Fruit fly (Drosophila melanogaster) whole organism, adult: Measurements from ENCODE around the gene CG11696.

Experiments used
- CG5204 ChIP-seq: fragments of 200-800 bp; sonication (Bioruptor generic); optimal IDR thresholded peaks from 2 replicates; lab custom pipeline; 2016; ENCODE audit warnings: missing biosample characterization, missing genetic modification characterization
- CG7045 ChIP-seq: fragments of 200-800 bp; sonication (Bioruptor generic); optimal IDR thresholded peaks from 2 replicates; lab custom pipeline; 2017; ENCODE audit warnings: missing biosample characterization, mild to moderate bottlenecking, missing genetic modification characterization
- cic ChIP-seq: fragments of 200-800 bp; sonication (Bioruptor generic); optimal IDR thresholded peaks from 2 replicates; lab custom pipeline; 2017; ENCODE audit warnings: missing biosample characterization, mild to moderate bottlenecking, missing genetic modification characterization, moderate library complexity
- kay ChIP-seq: fragments of 200-800 bp; sonication (Bioruptor generic); peaks from one replicate; lab custom pipeline; 2016; ENCODE audit warnings: missing biosample characterization, missing genetic modification characterization, borderline replicate concordance
- ovo ChIP-seq: fragments of 200-800 bp; sonication (Bioruptor generic); optimal IDR thresholded peaks from 2 replicates; lab custom pipeline; 2016; ENCODE audit warnings: missing biosample characterization, missing genetic modification characterization
- pad ChIP-seq: fragments of 200-800 bp; sonication (Bioruptor generic); optimal IDR thresholded peaks from 3 replicates; lab custom pipeline; 2017; ENCODE audit warnings: missing biosample characterization, missing genetic modification characterization, mild to moderate bottlenecking, moderate library complexity, missing genetic modification reagents

DNA sequence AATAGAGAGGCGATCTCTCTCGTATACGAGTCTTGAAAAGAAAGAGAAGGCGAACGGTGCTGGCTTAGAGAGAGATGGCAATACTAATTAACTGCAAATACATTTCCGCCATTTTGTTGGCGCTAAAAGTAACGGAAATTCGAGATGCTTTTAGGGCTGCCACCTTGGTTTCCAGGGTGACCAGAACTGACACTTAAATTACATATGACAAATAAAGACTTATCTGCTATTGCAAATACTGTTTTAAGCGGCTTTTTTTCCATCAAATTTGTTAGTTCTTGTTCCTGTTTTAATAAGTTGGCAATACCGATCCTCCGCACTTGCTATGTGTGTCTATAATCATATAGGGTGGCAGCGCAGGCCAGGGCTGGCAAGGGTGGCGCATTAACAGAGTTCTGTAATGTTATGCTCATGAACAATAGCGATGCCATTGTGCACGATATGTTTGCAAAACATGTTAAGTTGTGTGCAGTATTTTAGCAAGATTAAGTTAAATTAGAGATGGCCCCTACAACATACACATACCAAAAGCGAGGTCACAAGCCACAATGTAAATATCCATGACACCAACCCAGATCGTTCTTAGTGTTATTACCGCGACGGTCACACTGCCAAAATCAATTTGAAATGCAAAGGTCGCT lies 6.8 kb downstream of the CG11696 start, which contains the start of gene nod:
- no peak for TF ChIP-seq cic (GFP tag; lab: Kevin White, UChicago)
- TF ChIP-seq CG5204 = no peak
- TF ChIP-seq CG7045 (GFP tag; lab: Kevin White, UChicago) = no peak
- no peak for TF ChIP-seq kay (GFP tag; lab: Kevin White, UChicago)
- TF ChIP-seq ovo = peak; percentile 22
- TF ChIP-seq pad (GFP tag; lab: Kevin White, UChicago) = peak; percentile 15
